Worm (Caenorhabditis elegans) whole organism, L4/young adult: ENCODE data around the gene lido-8.

ENCODE experiments used
- W03F9.2 ChIP-seq: fragments of 150-350 bp; optimal IDR thresholded peaks from 2 replicates; lab custom pipeline; 2014; ENCODE audit warnings: missing biosample characterization, missing genetic modification characterization
- him-1 ChIP-seq: sonication (generic microtip); optimal IDR thresholded peaks from 2 replicates; lab custom pipeline; 2016; ENCODE audit warnings: missing genotype, missing genetic modification reagents, missing genetic modification characterization, missing compliant biosample characterization

DNA sequence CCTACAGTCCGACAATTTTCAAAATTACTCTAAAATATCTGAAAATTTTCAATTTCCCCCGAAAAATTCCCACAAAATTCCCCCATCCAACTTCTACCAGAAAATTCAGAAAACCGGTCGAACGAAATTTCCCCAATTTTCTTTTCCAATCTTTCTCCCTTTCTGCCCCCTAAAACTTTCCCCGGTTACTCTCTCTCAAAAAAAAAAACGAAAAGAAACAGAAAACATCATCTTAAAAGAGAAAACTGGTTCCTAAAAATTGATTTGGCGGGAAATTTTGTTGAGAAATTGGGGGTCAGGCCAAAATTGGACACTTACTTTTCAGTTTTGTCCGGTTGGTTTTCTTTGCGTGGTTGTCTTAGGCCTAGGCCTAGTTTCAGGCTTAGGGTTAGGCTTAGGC, 19.2 kb upstream of the lido-8 start:
- TF ChIP-seq W03F9.2 (tag; lab: Kevin White, UChicago) (no peak), him-1 (no peak)
